Fruit fly (Drosophila melanogaster): ENCODE measurements around the gene LeuRS.

The LeuRS gene

dm6 chr2L:3530186-3530832, 15.9 kb upstream of the LeuRS start, which contains the start of the genes Spindly and IFT57 (continued):
- TF ChIP-seq sd (tag; optimal IDR thresholded peaks at IDR 0.05): no peak
- TF ChIP-seq CG11723 (GFP tag; optimal IDR thresholded peaks at IDR 0.05): no peak
- no peak for TF ChIP-seq lab (GFP tag; optimal IDR thresholded peaks at IDR 0.05)
- no peak for TF ChIP-seq CG12155 (GFP tag; optimal IDR thresholded peaks at IDR 0.05)
- TF ChIP-seq kay (GFP tag; optimal IDR thresholded peaks at IDR 0.05): no peak
- no peak for TF ChIP-seq CG9437 (GFP tag; optimal IDR thresholded peaks at IDR 0.05)
- no peak for TF ChIP-seq CG8944 (GFP tag; optimal IDR thresholded peaks at IDR 0.05)
- TF ChIP-seq crp (GFP tag; optimal IDR thresholded peaks at IDR 0.05): no peak
- TF ChIP-seq CG8478 (optimal IDR thresholded peaks at IDR 0.05): no peak
- TF ChIP-seq CG15011 (GFP tag; optimal IDR thresholded peaks at IDR 0.05): no peak
- TF ChIP-seq Bgb (GFP tag; IDR thresholded peaks at IDR 0.05; ENCODE audit: partially characterized antibody): peak; percentile 59; the same call in 1 of the 2 replicates
- TF ChIP-seq Ets97D (GFP tag; optimal IDR thresholded peaks at IDR 0.05): no peak
- no peak for TF ChIP-seq D (optimal IDR thresholded peaks at IDR 0.05)
- TF ChIP-seq D (GFP tag; optimal IDR thresholded peaks at IDR 0.05): no peak
- TF ChIP-seq aop (GFP tag; IDR thresholded peaks at IDR 0.05): no peak
- no peak for TF ChIP-seq cg (GFP tag; optimal IDR thresholded peaks at IDR 0.05)
- no peak for TF ChIP-seq tll (GFP tag; optimal IDR thresholded peaks at IDR 0.05)
- TF ChIP-seq CG15073 (GFP tag; optimal IDR thresholded peaks at IDR 0.05): no peak
- no peak for TF ChIP-seq ash1 (GFP tag; optimal IDR thresholded peaks at IDR 0.05)
- TF ChIP-seq CG14050 (GFP tag; IDR thresholded peaks at IDR 0.05): no peak
- TF ChIP-seq vnd (GFP tag; IDR thresholded peaks at IDR 0.05; ENCODE audit: partially characterized antibody): peak; percentile 51; the same call in 2 of the 3 replicates
- no peak for TF ChIP-seq Aef1 (GFP tag; IDR thresholded peaks at IDR 0.05)
- TF ChIP-seq CG4820 (GFP tag; optimal IDR thresholded peaks at IDR 0.05): no peak
- no peak for TF ChIP-seq Dek (tag; optimal IDR thresholded peaks at IDR 0.05)
- TF ChIP-seq Poxn (GFP tag; IDR thresholded peaks at IDR 0.05): no peak
- TF ChIP-seq CG17328 (GFP tag; IDR thresholded peaks at IDR 0.05): no peak
- no peak for TF ChIP-seq CG9817 (tag; optimal IDR thresholded peaks at IDR 0.05)
- TF ChIP-seq disco-r (GFP tag; optimal IDR thresholded peaks at IDR 0.05): no peak
- TF ChIP-seq ro (GFP tag; IDR thresholded peaks at IDR 0.05): no peak
- TF ChIP-seq eyg (GFP tag; optimal IDR thresholded peaks at IDR 0.05): no peak
- TF ChIP-seq CG1602 (GFP tag; optimal IDR thresholded peaks at IDR 0.05): no peak
- no peak for TF ChIP-seq CG14667 (GFP tag; IDR thresholded peaks at IDR 0.05)
- peak; percentile 83 for TF ChIP-seq Dref (GFP tag; IDR thresholded peaks at IDR 0.05)
- TF ChIP-seq Pdp1 (GFP tag; optimal IDR thresholded peaks at IDR 0.05): no peak
- TF ChIP-seq nerfin-2 (GFP tag; IDR thresholded peaks at IDR 0.05; ENCODE audit: partially characterized antibody): peak; percentile 63
- TF ChIP-seq hkb (optimal IDR thresholded peaks at IDR 0.05): no peak
- TF ChIP-seq hkb (GFP tag; IDR thresholded peaks at IDR 0.05): no peak
- TF ChIP-seq CG12769 (tag; optimal IDR thresholded peaks at IDR 0.05): no peak
- TF ChIP-seq Nf-YB (GFP tag; optimal IDR thresholded peaks at IDR 0.05): no peak
- TF ChIP-seq CG2875 (GFP tag; optimal IDR thresholded peaks at IDR 0.05): no peak
- TF ChIP-seq Sin3A (optimal IDR thresholded peaks at IDR 0.05): peak; percentile 15
- no peak for TF ChIP-seq onecut (GFP tag; IDR thresholded peaks at IDR 0.05)
- no peak for TF ChIP-seq C15 (GFP tag; IDR thresholded peaks at IDR 0.05)
- TF ChIP-seq CG10431 (GFP tag; optimal IDR thresholded peaks at IDR 0.05): no peak
- 0 out of 2 replicates have a peak, but pooled peaks have one; percentile 21 for TF ChIP-seq sob (GFP tag; IDR thresholded peaks at IDR 0.05)
- TF ChIP-seq NC2α (GFP tag; optimal IDR thresholded peaks at IDR 0.05): no peak
- no peak for TF ChIP-seq chn (GFP tag; optimal IDR thresholded peaks at IDR 0.05)
- TF ChIP-seq Dip2 (GFP tag; IDR thresholded peaks at IDR 0.05): no peak
- TF ChIP-seq CG3838 (GFP tag; optimal IDR thresholded peaks at IDR 0.05): no peak
- TF ChIP-seq sug (tag; optimal IDR thresholded peaks at IDR 0.05): no peak
- peak; percentile 19 for TF ChIP-seq Sry-δ (GFP tag; optimal IDR thresholded peaks at IDR 0.05)
- TF ChIP-seq Dad (GFP tag; optimal IDR thresholded peaks at IDR 0.05): no peak
